Fruit fly (Drosophila melanogaster) whole organism, embryonic: Measurements from ENCODE around the gene Decay.

Source experiments
- Bdp1 ChIP-seq: fragments of 200-800 bp; sonication (Bioruptor generic); optimal IDR thresholded peaks from 3 replicates; lab custom pipeline; 2016; ENCODE audit warnings: missing biosample characterization, missing genetic modification characterization
- Bgb ChIP-seq: fragments of 200-800 bp; sonication (Bioruptor generic); IDR thresholded peaks from 2 replicates; pipeline ENCODE4 v1.3.6; 2022; ENCODE audit warnings: missing biosample characterization, missing genetic modification characterization; ENCODE audit not compliant: partially characterized antibody
- CG10209 ChIP-seq: fragments of 200-800 bp; sonication (Bioruptor generic); optimal IDR thresholded peaks from 3 replicates; lab custom pipeline; 2017; ENCODE audit warnings: missing biosample characterization, mild to moderate bottlenecking, missing genetic modification characterization, missing genetic modification reagents
- CG10654 ChIP-seq: fragments of 200-800 bp; sonication (Bioruptor generic); optimal IDR thresholded peaks from 2 replicates; lab custom pipeline; 2016; ENCODE audit warnings: missing biosample characterization, missing genetic modification characterization
- CG10979 ChIP-seq: fragments of 200-800 bp; sonication (Bioruptor generic); optimal IDR thresholded peaks from 2 replicates; lab custom pipeline; 2018; ENCODE audit warnings: missing biosample characterization, mild to moderate bottlenecking, missing genetic modification characterization, moderate library complexity
- CG11560 ChIP-seq: fragments of 200-800 bp; sonication (Bioruptor generic); IDR thresholded peaks from 3 replicates; pipeline ENCODE4 v1.3.6; 2022; ENCODE audit warnings: missing biosample characterization, missing genetic modification characterization
- CG12104 ChIP-seq: fragments of 200-800 bp; sonication (Bioruptor generic); optimal IDR thresholded peaks from 3 replicates; lab custom pipeline; 2016; ENCODE audit warnings: missing biosample characterization, missing genetic modification characterization
- CG12155 ChIP-seq: fragments of 200-800 bp; sonication (Bioruptor generic); optimal IDR thresholded peaks from 3 replicates; lab custom pipeline; 2016; ENCODE audit warnings: missing biosample characterization, missing genetic modification characterization
- CG13296 ChIP-seq: fragments of 200-800 bp; sonication (Bioruptor generic); optimal IDR thresholded peaks from 3 replicates; lab custom pipeline; 2018; ENCODE audit warnings: missing biosample characterization, mild to moderate bottlenecking, missing genetic modification characterization
- CG15696 ChIP-seq: fragments of 200-800 bp; sonication (Bioruptor generic); optimal IDR thresholded peaks from 2 replicates; lab custom pipeline; 2019; ENCODE audit warnings: missing biosample characterization, mild to moderate bottlenecking, missing genetic modification characterization, moderate library complexity
- CG17328 ChIP-seq: fragments of 200-800 bp; sonication (Bioruptor generic); IDR thresholded peaks from 2 replicates; pipeline ENCODE4 v1.3.6; 2022; ENCODE audit warnings: missing biosample characterization, missing genetic modification characterization
- CG17361 ChIP-seq: fragments of 200-800 bp; sonication (Bioruptor generic); IDR thresholded peaks from 3 replicates; pipeline ENCODE4 v1.3.6; 2022; ENCODE audit warnings: missing biosample characterization, missing genetic modification characterization
- CG18011 ChIP-seq: fragments of 200-800 bp; sonication (Bioruptor generic); optimal IDR thresholded peaks from 2 replicates; lab custom pipeline; 2017; ENCODE audit warnings: missing biosample characterization, missing genetic modification characterization, mild to moderate bottlenecking, moderate library complexity, missing genotype
- CG18262 ChIP-seq: fragments of 200-800 bp; optimal IDR thresholded peaks from 3 replicates; lab custom pipeline; 2019; ENCODE audit warnings: missing biosample characterization, mild to moderate bottlenecking, missing genetic modification characterization, moderate library complexity
- CG18599 ChIP-seq: fragments of 200-800 bp; sonication (Bioruptor generic); optimal IDR thresholded peaks from 3 replicates; lab custom pipeline; 2017; ENCODE audit warnings: missing biosample characterization, missing genetic modification characterization, mild to moderate bottlenecking, moderate library complexity, missing genetic modification reagents
- CG31365 ChIP-seq: fragments of 200-800 bp; sonication (Bioruptor generic); optimal IDR thresholded peaks from 2 replicates; lab custom pipeline; 2018; ENCODE audit warnings: missing biosample characterization, mild to moderate bottlenecking, missing genetic modification characterization
- CG32772 ChIP-seq: fragments of 200-800 bp; sonication (Bioruptor generic); IDR thresholded peaks from 2 replicates; pipeline ENCODE4 v1.3.6; 2022; ENCODE audit warnings: missing biosample characterization, missing genetic modification characterization
- CG4424 ChIP-seq: fragments of 200-800 bp; sonication (Bioruptor generic); optimal IDR thresholded peaks from 3 replicates; lab custom pipeline; 2016; ENCODE audit warnings: missing biosample characterization, missing genetic modification characterization
- CG4707 ChIP-seq: fragments of 200-800 bp; sonication (Bioruptor generic); optimal IDR thresholded peaks from 2 replicates; lab custom pipeline; 2018; ENCODE audit warnings: missing biosample characterization, mild to moderate bottlenecking, missing genetic modification characterization, moderate library complexity
- CG4730 ChIP-seq: fragments of 200-800 bp; sonication (Bioruptor generic); IDR thresholded peaks from 2 replicates; pipeline ENCODE4 v1.3.6; 2022; ENCODE audit warnings: missing biosample characterization, missing genetic modification characterization
- CG6654 ChIP-seq: fragments of 200-800 bp; sonication (Bioruptor generic); optimal IDR thresholded peaks from 2 replicates; lab custom pipeline; 2017; ENCODE audit warnings: missing biosample characterization, mild to moderate bottlenecking, missing genetic modification characterization
- CG6765 ChIP-seq: fragments of 200-800 bp; sonication (Bioruptor generic); optimal IDR thresholded peaks from 3 replicates; lab custom pipeline; 2017; ENCODE audit warnings: missing biosample characterization, mild to moderate bottlenecking, missing genetic modification characterization
- Chrac-16 ChIP-seq: fragments of 200-800 bp; sonication (Bioruptor generic); optimal IDR thresholded peaks from 3 replicates; lab custom pipeline; 2016; ENCODE audit warnings: missing biosample characterization, missing genetic modification characterization
- Deaf1 ChIP-seq: fragments of 200-800 bp; optimal IDR thresholded peaks from 3 replicates; lab custom pipeline; 2019; ENCODE audit warnings: missing biosample characterization, mild to moderate bottlenecking, missing genetic modification characterization, moderate library complexity
- Dll ChIP-seq: fragments of 200-800 bp; sonication (Bioruptor generic); IDR thresholded peaks from 4 replicates; pipeline ENCODE4 v1.3.6; 2022; ENCODE audit warnings: missing biosample characterization, missing genetic modification characterization; ENCODE audit not compliant: partially characterized antibody
- Ets97D ChIP-seq: fragments of 200-800 bp; sonication (Bioruptor generic); optimal IDR thresholded peaks from 3 replicates; lab custom pipeline; 2016; ENCODE audit warnings: missing biosample characterization, missing genetic modification characterization
- H15 ChIP-seq: fragments of 200-800 bp; sonication (Bioruptor generic); IDR thresholded peaks from 3 replicates; pipeline ENCODE4 v1.3.6; 2022; ENCODE audit warnings: missing biosample characterization, missing genetic modification characterization
- Hand ChIP-seq: fragments of 200-800 bp; sonication (Bioruptor generic); optimal IDR thresholded peaks from 2 replicates; lab custom pipeline; 2017; ENCODE audit warnings: mild to moderate bottlenecking, missing biosample characterization, missing genetic modification reagents, missing genetic modification characterization
- HmgD ChIP-seq: fragments of 200-800 bp; sonication (Bioruptor generic); optimal IDR thresholded peaks from 3 replicates; lab custom pipeline; 2016; ENCODE audit warnings: missing biosample characterization, missing genetic modification characterization
- Hr3 ChIP-seq: fragments of 200-800 bp; sonication (Bioruptor generic); optimal IDR thresholded peaks from 3 replicates; lab custom pipeline; 2016; ENCODE audit warnings: missing biosample characterization, missing genetic modification characterization
- Hr39 ChIP-seq: fragments of >200 bp; optimal IDR thresholded peaks from 2 replicates; lab custom pipeline; 2017
- Oli ChIP-seq: fragments of 200-800 bp; sonication (Bioruptor generic); optimal IDR thresholded peaks from 2 replicates; lab custom pipeline; 2018; ENCODE audit warnings: missing biosample characterization, mild to moderate bottlenecking, missing genetic modification characterization, moderate library complexity
- Rfx ChIP-seq: fragments of 200-800 bp; sonication (Bioruptor generic); IDR thresholded peaks from 2 replicates; pipeline ENCODE4 v1.3.6; 2022; ENCODE audit warnings: missing biosample characterization, missing genetic modification characterization
- Rx ChIP-seq: fragments of 200-800 bp; sonication (Bioruptor generic); IDR thresholded peaks from 2 replicates; pipeline ENCODE4 v1.3.6; 2022; ENCODE audit warnings: missing biosample characterization, missing genetic modification characterization
- Sox100B ChIP-seq: fragments of 200-800 bp; sonication (Bioruptor generic); optimal IDR thresholded peaks from 3 replicates; lab custom pipeline; 2018; ENCODE audit warnings: missing biosample characterization, mild to moderate bottlenecking, missing genetic modification characterization
- Stat92E ChIP-seq, 3 experiments: fragments of >200 bp in 2 of 3; fragments of 200-800 bp in 1 of 3; sonication (Bioruptor generic) in 1 of 3; optimal IDR thresholded peaks; 2 replicates each; lab custom pipeline; 2017 to 2019; ENCODE audit warnings: missing biosample characterization in 3 of 3, missing genetic modification characterization in 3 of 3, mild to moderate bottlenecking in 1 of 3, moderate library complexity in 1 of 3
- az2 ChIP-seq: fragments of 200-800 bp; sonication (Bioruptor generic); optimal IDR thresholded peaks from 3 replicates; lab custom pipeline; 2016; ENCODE audit warnings: missing biosample characterization, missing genetic modification characterization
- corto ChIP-seq: fragments of 200-800 bp; sonication (Bioruptor generic); optimal IDR thresholded peaks from 2 replicates; lab custom pipeline; 2016; ENCODE audit warnings: missing biosample characterization, mild to moderate bottlenecking, missing genetic modification characterization, moderate library complexity
- crp ChIP-seq, 2 experiments: fragments of 200-800 bp; sonication (Bioruptor generic); optimal IDR thresholded peaks; 2 replicates in 1 of 2; 3 replicates in 1 of 2; lab custom pipeline; 2017; ENCODE audit warnings: missing biosample characterization in 2 of 2, missing genetic modification characterization in 2 of 2, mild to moderate bottlenecking in 1 of 2, moderate library complexity in 1 of 2
- fd96Cb ChIP-seq: fragments of 200-800 bp; sonication (Bioruptor generic); optimal IDR thresholded peaks from 2 replicates; lab custom pipeline; 2018; ENCODE audit warnings: missing biosample characterization, mild to moderate bottlenecking, missing genetic modification characterization, moderate library complexity
- gro ChIP-seq: fragments of 200-800 bp; sonication (Bioruptor generic); optimal IDR thresholded peaks from 2 replicates; lab custom pipeline; 2016; ENCODE audit warnings: missing biosample characterization, missing genetic modification characterization
- gsb ChIP-seq: fragments of 200-800 bp; sonication (Bioruptor generic); IDR thresholded peaks from 2 replicates; pipeline ENCODE4 v1.3.6; 2022; ENCODE audit warnings: missing biosample characterization, missing genetic modification characterization
- hkb ChIP-seq, 2 experiments: fragments of 200-800 bp in 1 of 2; fragments of >200 bp in 1 of 2; sonication (Bioruptor generic) in 1 of 2; IDR thresholded peaks in 1 of 2; optimal IDR thresholded peaks in 1 of 2; 2 replicates each; pipeline versions ENCODE4 v1.3.6 to Lab custom; 2017 to 2022; ENCODE audit warnings: missing biosample characterization in 1 of 2, missing genetic modification characterization in 1 of 2
- jumu ChIP-seq: fragments of 200-800 bp; sonication (Bioruptor generic); optimal IDR thresholded peaks from 3 replicates; lab custom pipeline; 2016; ENCODE audit warnings: missing biosample characterization, missing genetic modification characterization
- knrl ChIP-seq: fragments of 200-800 bp; sonication (Bioruptor generic); IDR thresholded peaks from 3 replicates; pipeline ENCODE4 v1.3.6; 2022; ENCODE audit warnings: missing biosample characterization, missing genetic modification characterization; ENCODE audit not compliant: partially characterized antibody
- lilli ChIP-seq: fragments of 200-800 bp; sonication (Bioruptor generic); optimal IDR thresholded peaks from 3 replicates; lab custom pipeline; 2016; ENCODE audit warnings: missing biosample characterization, missing genetic modification characterization
- mam ChIP-seq: fragments of 200-800 bp; sonication (Bioruptor generic); optimal IDR thresholded peaks from 3 replicates; lab custom pipeline; 2016; ENCODE audit warnings: missing biosample characterization, missing genetic modification characterization
- nau ChIP-seq: fragments of 200-800 bp; sonication (Bioruptor generic); optimal IDR thresholded peaks from 3 replicates; lab custom pipeline; 2017; ENCODE audit warnings: missing biosample characterization, mild to moderate bottlenecking, missing genetic modification characterization, missing genetic modification reagents
- pnt ChIP-seq: fragments of 200-800 bp; sonication (Bioruptor generic); optimal IDR thresholded peaks from 3 replicates; lab custom pipeline; 2016; ENCODE audit warnings: missing biosample characterization, missing genetic modification characterization
- psq ChIP-seq: fragments of 200-800 bp; sonication (Bioruptor generic); optimal IDR thresholded peaks from 2 replicates; lab custom pipeline; 2017; ENCODE audit warnings: missing biosample characterization, missing genetic modification characterization
- tio ChIP-seq: fragments of 200-800 bp; sonication (Bioruptor generic); optimal IDR thresholded peaks from 2 replicates; lab custom pipeline; 2017; ENCODE audit warnings: missing biosample characterization, missing genetic modification characterization, inconsistent platforms

Decay gene

DNA sequence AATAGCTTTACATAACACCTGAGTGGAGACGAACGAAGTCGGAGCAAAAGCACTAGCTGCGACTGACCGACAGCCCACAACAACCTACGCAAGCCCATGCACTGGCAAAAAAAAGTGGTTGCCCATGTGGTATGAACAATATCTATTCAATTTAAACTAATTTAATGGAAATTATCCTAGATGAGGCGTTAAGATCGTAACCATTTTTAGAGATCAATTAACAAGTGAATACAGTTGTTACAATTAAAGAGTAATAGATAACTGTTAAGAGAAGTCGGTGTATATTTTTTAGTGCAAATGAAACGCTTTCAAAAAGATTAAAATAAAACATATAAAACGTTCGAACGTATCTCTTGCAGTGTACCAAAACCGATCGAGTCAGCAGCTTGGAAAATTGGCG lies 4.6 kb downstream of the Decay start (continued):
- TF ChIP-seq CG4707 (GFP tag; lab: Kevin White, UChicago) (peak; percentile 21), CG4424 (GFP tag; lab: Kevin White, UChicago) (peak; percentile 15), Bdp1 (GFP tag; lab: Kevin White, UChicago) (no peak), CG10979 (tag; lab: Kevin White, UChicago) (peak; percentile 70), Rfx (GFP tag; lab: Robert Waterston, UW) (no peak), jumu (GFP tag; lab: Kevin White, UChicago) (no peak), H15 (peak; percentile 75), Chrac-16 (GFP tag; lab: Kevin White, UChicago) (peak; percentile 7), CG17328 (GFP tag; lab: Robert Waterston, UW) (peak; percentile 46), CG12104 (GFP tag; lab: Kevin White, UChicago) (peak; percentile 11), pnt (GFP tag; lab: Kevin White, UChicago) (peak; percentile 3), CG10209 (GFP tag; lab: Kevin White, UChicago) (no peak), Dll (GFP tag; lab: Robert Waterston, UW) (no peak), Stat92E (GFP tag; optimal IDR thresholded peaks at IDR 0.05; lab: Kevin White, UChicago) (no peak), CG18262 (tag; lab: Kevin White, UChicago) (peak; percentile 71), mam (no peak), Bgb (no peak), nau (GFP tag; lab: Kevin White, UChicago) (no peak), knrl (GFP tag; lab: Robert Waterston, UW) (no peak), hkb (optimal IDR thresholded peaks at IDR 0.05; lab: Kevin White, UChicago) (no peak), hkb (GFP tag; IDR thresholded peaks at IDR 0.05; lab: Robert Waterston, UW) (no peak), CG4730 (GFP tag; lab: Robert Waterston, UW) (0 out of 2 replicates have a peak, but pooled peaks have one; percentile 28), Sox100B (GFP tag; lab: Kevin White, UChicago) (no peak), az2 (GFP tag; lab: Kevin White, UChicago) (peak; percentile 42), Deaf1 (peak; percentile 20), CG13296 (GFP tag; lab: Kevin White, UChicago) (no peak), CG31365 (no peak), CG15696 (no peak), Oli (tag; lab: Kevin White, UChicago) (peak; percentile 69), Hr3 (GFP tag; lab: Kevin White, UChicago) (peak; percentile 5), Ets97D (no peak), lilli (GFP tag; lab: Kevin White, UChicago) (no peak), CG18011 (GFP tag; lab: Kevin White, UChicago) (no peak), CG32772 (no peak), corto (GFP tag; lab: Kevin White, UChicago) (no peak), CG6765 (GFP tag; lab: Kevin White, UChicago) (no peak), Hand (GFP tag; lab: Kevin White, UChicago) (no peak), gsb (GFP tag; lab: Robert Waterston, UW) (no peak), CG6654 (GFP tag; lab: Kevin White, UChicago) (no peak), Hr39 (lab: Kevin White, UChicago) (no peak), tio (GFP tag; lab: Kevin White, UChicago) (no peak), HmgD (GFP tag; lab: Kevin White, UChicago) (no peak), Rx (GFP tag; lab: Robert Waterston, UW) (0 out of 2 replicates have a peak, but pooled peaks have one; percentile 36), CG17361 (GFP tag; lab: Robert Waterston, UW) (no peak; the same call in 2 of the 3 replicates), CG10654 (no peak), CG11560 (tag; lab: Robert Waterston, UW) (no peak), psq (GFP tag; lab: Kevin White, UChicago) (no peak), CG12155 (GFP tag; lab: Kevin White, UChicago) (no peak), crp (GFP tag; optimal IDR thresholded peaks at IDR 0.05; lab: Kevin White, UChicago) (no peak), gro (GFP tag; lab: Kevin White, UChicago) (no peak), CG18599 (GFP tag; lab: Kevin White, UChicago) (peak; percentile 13), fd96Cb (tag; lab: Kevin White, UChicago) (peak; percentile 69)
